Worm (Caenorhabditis elegans) whole organism, L3 larva: ENCODE data around the gene T10C6.7.
A peak's percentile ranks its signal among the peaks of the same experiment; 100 is the strongest.

Experiments
- R02D3.7 ChIP-seq: fragments of 150-350 bp; optimal IDR thresholded peaks from 2 replicates; lab custom pipeline; 2014; ENCODE audit warnings: missing biosample characterization, missing genetic modification characterization
- ZK546.5 ChIP-seq: sonication (generic microtip); optimal IDR thresholded peaks from 2 replicates; lab custom pipeline; 2017; ENCODE audit warnings: missing biosample characterization, missing genetic modification characterization
- ama-1 ChIP-seq: fragments of 150-350 bp; optimal IDR thresholded peaks from 2 replicates; lab custom pipeline; 2018
- ceh-16 ChIP-seq: sonication (generic microtip); optimal IDR thresholded peaks from 2 replicates; lab custom pipeline; 2017; ENCODE audit warnings: missing biosample characterization, missing genetic modification characterization
- ceh-28 ChIP-seq: fragments of 150-350 bp; optimal IDR thresholded peaks from 2 replicates; lab custom pipeline; 2014; ENCODE audit warnings: missing biosample characterization, missing genetic modification reagents, missing genetic modification characterization
- ceh-82 ChIP-seq: fragments of 150-350 bp; optimal IDR thresholded peaks from 2 replicates; lab custom pipeline; 2014; ENCODE audit warnings: missing biosample characterization, missing genetic modification characterization
- ceh-9 ChIP-seq: sonication (generic microtip); optimal IDR thresholded peaks from 2 replicates; lab custom pipeline; 2018; ENCODE audit warnings: missing biosample characterization, missing genetic modification characterization
- daf-12 ChIP-seq: fragments of 150-350 bp; optimal IDR thresholded peaks from 2 replicates; lab custom pipeline; 2014; ENCODE audit warnings: missing biosample characterization, missing genetic modification reagents, missing genetic modification characterization
- egl-27 ChIP-seq: sonication (generic microtip); optimal IDR thresholded peaks from 4 replicates; lab custom pipeline; 2017; ENCODE audit warnings: missing biosample characterization, missing genetic modification reagents, missing genetic modification characterization
- elt-1 ChIP-seq: fragments of 150-350 bp; optimal IDR thresholded peaks from 2 replicates; lab custom pipeline; 2014; ENCODE audit warnings: missing biosample characterization, missing genetic modification characterization
- elt-2 ChIP-seq: sonication (generic microtip); optimal IDR thresholded peaks from 2 replicates; lab custom pipeline; 2016; ENCODE audit warnings: missing genetic modification reagents, mild to moderate bottlenecking, missing genetic modification characterization, missing compliant biosample characterization
- elt-3 ChIP-seq, 3 experiments: fragments of 150-350 bp in 1 of 3; sonication (generic microtip) in 2 of 3; optimal IDR thresholded peaks; 2 replicates in 2 of 3; 4 replicates in 1 of 3; lab custom pipeline; 2014 to 2017; ENCODE audit warnings: missing biosample characterization in 3 of 3, missing genetic modification characterization in 3 of 3
- eor-1 ChIP-seq, 2 experiments: fragments of 150-350 bp; optimal IDR thresholded peaks; 2 replicates each; lab custom pipeline; 2014 to 2018; ENCODE audit warnings: missing biosample characterization in 2 of 2, missing genetic modification characterization in 2 of 2
- fkh-10 ChIP-seq: sonication (generic microtip); optimal IDR thresholded peaks from 2 replicates; lab custom pipeline; 2017; ENCODE audit warnings: missing biosample characterization, missing genetic modification reagents, missing genetic modification characterization
- fkh-2 ChIP-seq: fragments of 150-350 bp; optimal IDR thresholded peaks from 2 replicates; lab custom pipeline; 2014; ENCODE audit warnings: missing biosample characterization, missing genetic modification reagents, missing genetic modification characterization
- fos-1 ChIP-seq: fragments of 150-350 bp; optimal IDR thresholded peaks from 2 replicates; lab custom pipeline; 2014; ENCODE audit warnings: missing biosample characterization, missing genetic modification characterization
- lin-15B ChIP-seq: fragments of 150-350 bp; optimal IDR thresholded peaks from 2 replicates; lab custom pipeline; 2014; ENCODE audit warnings: missing biosample characterization, missing genetic modification characterization
- lin-39 ChIP-seq: fragments of 150-350 bp; optimal IDR thresholded peaks from 2 replicates; lab custom pipeline; 2018; ENCODE audit warnings: missing biosample characterization, missing genetic modification reagents, missing genetic modification characterization
- mml-1 ChIP-seq: fragments of 150-350 bp; sonication (generic microtip); optimal IDR thresholded peaks from 3 replicates; lab custom pipeline; 2014; ENCODE audit warnings: missing biosample characterization, missing genetic modification characterization
- nfya-1 ChIP-seq: sonication (generic microtip); optimal IDR thresholded peaks from 2 replicates; lab custom pipeline; 2017; ENCODE audit warnings: missing genetic modification characterization, mild to moderate bottlenecking, missing compliant biosample characterization, antibody characterized with exemption, moderate library complexity; ENCODE audit not compliant: insufficient read depth
- nhr-11 ChIP-seq: fragments of 150-350 bp; optimal IDR thresholded peaks from 2 replicates; lab custom pipeline; 2014; ENCODE audit warnings: missing biosample characterization, missing genetic modification characterization
- nhr-12 ChIP-seq: fragments of 150-350 bp; optimal IDR thresholded peaks from 2 replicates; lab custom pipeline; 2014; ENCODE audit warnings: missing biosample characterization, missing genetic modification characterization
- nhr-23 ChIP-seq: fragments of 150-350 bp; optimal IDR thresholded peaks from 2 replicates; lab custom pipeline; 2014; ENCODE audit warnings: missing biosample characterization, missing genetic modification reagents, missing genetic modification characterization
- nhr-237 ChIP-seq: fragments of 150-350 bp; optimal IDR thresholded peaks from 2 replicates; lab custom pipeline; 2014; ENCODE audit warnings: missing biosample characterization, missing genetic modification characterization
- nhr-28 ChIP-seq: fragments of 150-350 bp; optimal IDR thresholded peaks from 2 replicates; lab custom pipeline; 2014; ENCODE audit warnings: missing biosample characterization, missing genetic modification characterization
- nhr-43 ChIP-seq: sonication (generic microtip); optimal IDR thresholded peaks from 2 replicates; lab custom pipeline; 2016; ENCODE audit warnings: mild to moderate bottlenecking, missing genetic modification characterization, missing compliant biosample characterization; ENCODE audit not compliant: poor library complexity, severe bottlenecking
- nhr-67 ChIP-seq: fragments of 150-350 bp; optimal IDR thresholded peaks from 2 replicates; lab custom pipeline; 2014; ENCODE audit warnings: missing biosample characterization, missing genetic modification characterization
- nhr-76 ChIP-seq: fragments of 150-350 bp; sonication (generic microtip); optimal IDR thresholded peaks from 5 replicates; lab custom pipeline; 2014; ENCODE audit warnings: missing biosample characterization, missing genetic modification characterization
- nhr-77 ChIP-seq: fragments of 150-350 bp; optimal IDR thresholded peaks from 2 replicates; lab custom pipeline; 2014; ENCODE audit warnings: missing biosample characterization, missing genetic modification characterization
- pha-4 ChIP-seq: fragments of 150-350 bp; optimal IDR thresholded peaks from 2 replicates; lab custom pipeline; 2014; ENCODE audit warnings: missing biosample characterization, missing genetic modification reagents, missing genetic modification characterization
- pqm-1 ChIP-seq: fragments of 150-350 bp; optimal IDR thresholded peaks from 2 replicates; lab custom pipeline; 2017; ENCODE audit warnings: missing biosample characterization, missing genetic modification characterization, inconsistent platforms
- tbx-2 ChIP-seq: sonication (generic microtip); optimal IDR thresholded peaks from 2 replicates; lab custom pipeline; 2016; ENCODE audit warnings: mild to moderate bottlenecking, missing genetic modification characterization, missing compliant biosample characterization
- unc-62 ChIP-seq: fragments of 150-350 bp; sonication (generic microtip); optimal IDR thresholded peaks from 4 replicates; lab custom pipeline; 2014; ENCODE audit warnings: missing biosample characterization, missing genetic modification reagents, missing genetic modification characterization
- zag-1 ChIP-seq: fragments of 150-350 bp; optimal IDR thresholded peaks from 2 replicates; lab custom pipeline; 2014; ENCODE audit warnings: missing biosample characterization, missing genetic modification characterization

T10C6.7 gene

DNA sequence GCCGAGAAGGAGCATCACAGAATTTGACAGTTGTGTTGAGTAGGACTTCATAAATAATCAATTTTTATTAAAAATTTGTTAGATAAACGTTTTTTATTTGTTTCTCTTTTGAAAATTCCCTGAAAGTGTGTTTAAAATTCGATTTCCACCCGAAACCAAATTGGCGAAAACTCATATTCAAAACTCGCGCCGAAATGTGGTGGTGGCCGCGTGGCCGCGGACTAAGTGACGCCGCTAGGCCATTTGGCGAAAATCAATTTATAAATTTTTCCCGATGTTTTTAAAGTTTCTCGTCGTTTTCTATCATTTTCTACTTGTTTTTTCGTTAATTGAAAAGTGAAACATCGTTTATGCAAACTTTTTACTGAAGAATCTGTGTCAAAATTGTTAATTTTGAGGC lies 8.9 kb downstream of the T10C6.7 start:
- TF ChIP-seq nhr-43, result peak; percentile 57
- no peak for TF ChIP-seq R02D3.7 (tag; lab: Kevin White, UChicago)
- TF ChIP-seq lin-39, result peak; percentile 0
- peak; percentile 6 for TF ChIP-seq nhr-23 (tag; lab: Kevin White, UChicago)

ce11 chrV:16020042-16020441 lies 11.5 kb downstream of the T10C6.7 start, which contains the start of gene srx-44:
TSS of gene srx-44 (plus strand) at chrV:16020342.
- no peak for TF ChIP-seq ceh-82
- no peak for TF ChIP-seq nhr-237 (tag; lab: Kevin White, UChicago)
- TF ChIP-seq ama-1 (lab: Kevin White, UChicago), result no peak
- TF ChIP-seq ceh-16 (tag; lab: Kevin White, UChicago), result no peak
- no peak for TF ChIP-seq fkh-2 (tag; lab: Kevin White, UChicago)
- TF ChIP-seq zag-1 (tag; lab: Kevin White, UChicago), result no peak
- TF ChIP-seq nhr-43, result no peak
- no peak for TF ChIP-seq mml-1
- no peak for TF ChIP-seq elt-1 (tag; lab: Kevin White, UChicago)
- no peak for TF ChIP-seq nhr-77 (tag; lab: Kevin White, UChicago)
- no peak for TF ChIP-seq elt-3 (tag; optimal IDR thresholded peaks at IDR 0.05; lab: Kevin White, UChicago)
- TF ChIP-seq fkh-10, result no peak

- TF ChIP-seq pqm-1 (tag; lab: Kevin White, UChicago), result no peak
- no peak for TF ChIP-seq pha-4
- no peak for TF ChIP-seq ceh-9 (tag; lab: Kevin White, UChicago)
- TF ChIP-seq tbx-2 (tag; lab: Kevin White, UChicago), result no peak
- TF ChIP-seq eor-1 (tag; optimal IDR thresholded peaks at IDR 0.05; lab: Kevin White, UChicago), result no peak
- TF ChIP-seq nhr-28 (tag; lab: Kevin White, UChicago), result no peak
- TF ChIP-seq elt-1 (tag; lab: Kevin White, UChicago), result no peak
- TF ChIP-seq mml-1, result no peak
- no peak for TF ChIP-seq nhr-11
- TF ChIP-seq elt-3 (tag; optimal IDR thresholded peaks at IDR 0.05; lab: Kevin White, UChicago), result no peak
- TF ChIP-seq nhr-76 (tag; lab: Kevin White, UChicago), result no peak
Measured at ce11 chrV:16017671-16018070, 13.8 kb downstream of the T10C6.7 start, which contains the start of gene srx-43. TSS of gene srx-43 (plus strand) at chrV:16017971.

DNA sequence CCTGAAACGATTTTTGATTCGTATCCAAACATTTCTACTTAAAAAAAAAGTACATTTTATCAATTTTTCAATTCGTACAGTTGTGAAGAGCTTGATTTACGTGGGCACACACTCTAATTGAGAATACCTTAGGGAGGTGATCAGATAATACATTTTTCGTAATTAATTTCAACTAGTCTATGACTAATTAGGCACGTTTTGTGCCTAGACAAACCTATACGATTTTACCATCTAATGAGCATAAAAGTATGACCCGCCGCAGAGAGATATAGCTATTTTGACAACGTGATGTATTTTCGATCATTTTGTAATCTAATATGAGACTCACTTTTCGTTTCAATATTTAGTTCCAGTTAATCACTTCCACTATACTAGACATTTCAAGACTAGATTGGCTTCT lies 14.5 kb downstream of the T10C6.7 start:
- TF ChIP-seq nhr-43 (no peak), nhr-67 (no peak), ceh-28 (tag; lab: Kevin White, UChicago) (no peak), unc-62 (GFP tag; lab: Kevin White, UChicago) (no peak), fkh-10 (no peak), elt-2 (no peak), nhr-28 (tag; lab: Kevin White, UChicago) (no peak), R02D3.7 (tag; lab: Kevin White, UChicago) (no peak), nhr-23 (tag; lab: Kevin White, UChicago) (no peak), egl-27 (tag; lab: Kevin White, UChicago) (no peak), nhr-76 (tag; lab: Kevin White, UChicago) (no peak), lin-15B (tag; lab: Kevin White, UChicago) (no peak), elt-1 (tag; lab: Kevin White, UChicago) (no peak), ZK546.5 (tag; lab: Kevin White, UChicago) (no peak)

- TF ChIP-seq ceh-82 (no peak), daf-12 (tag; lab: Kevin White, UChicago) (no peak), fos-1 (no peak)
Measured at ce11 chrV:16015652-16016051, 15.9 kb downstream of the T10C6.7 start, which contains the start of gene str-232. TSS of gene str-232 (minus strand) at chrV:16015752.

ce11 chrV:16009564-16009963 lies 21.9 kb downstream of the T10C6.7 start, which contains the start of gene str-233:
TSS of gene str-233 (minus strand) at chrV:16009664.
- TF ChIP-seq nfya-1 (tag; lab: Kevin White, UChicago) (no peak), elt-1 (tag; lab: Kevin White, UChicago) (no peak), ZK546.5 (tag; lab: Kevin White, UChicago) (no peak), egl-27 (tag; lab: Kevin White, UChicago) (no peak), daf-12 (tag; lab: Kevin White, UChicago) (no peak), pha-4 (no peak), nhr-12 (tag; lab: Kevin White, UChicago) (no peak), nhr-28 (tag; lab: Kevin White, UChicago) (no peak), ceh-9 (tag; lab: Kevin White, UChicago) (no peak), ceh-82 (no peak), lin-39 (no peak), mml-1 (no peak), nhr-237 (tag; lab: Kevin White, UChicago) (no peak), fkh-10 (no peak), nhr-11 (no peak)
